Worm (Caenorhabditis elegans): Measurements from ENCODE around the gene M18.6.

DNA sequence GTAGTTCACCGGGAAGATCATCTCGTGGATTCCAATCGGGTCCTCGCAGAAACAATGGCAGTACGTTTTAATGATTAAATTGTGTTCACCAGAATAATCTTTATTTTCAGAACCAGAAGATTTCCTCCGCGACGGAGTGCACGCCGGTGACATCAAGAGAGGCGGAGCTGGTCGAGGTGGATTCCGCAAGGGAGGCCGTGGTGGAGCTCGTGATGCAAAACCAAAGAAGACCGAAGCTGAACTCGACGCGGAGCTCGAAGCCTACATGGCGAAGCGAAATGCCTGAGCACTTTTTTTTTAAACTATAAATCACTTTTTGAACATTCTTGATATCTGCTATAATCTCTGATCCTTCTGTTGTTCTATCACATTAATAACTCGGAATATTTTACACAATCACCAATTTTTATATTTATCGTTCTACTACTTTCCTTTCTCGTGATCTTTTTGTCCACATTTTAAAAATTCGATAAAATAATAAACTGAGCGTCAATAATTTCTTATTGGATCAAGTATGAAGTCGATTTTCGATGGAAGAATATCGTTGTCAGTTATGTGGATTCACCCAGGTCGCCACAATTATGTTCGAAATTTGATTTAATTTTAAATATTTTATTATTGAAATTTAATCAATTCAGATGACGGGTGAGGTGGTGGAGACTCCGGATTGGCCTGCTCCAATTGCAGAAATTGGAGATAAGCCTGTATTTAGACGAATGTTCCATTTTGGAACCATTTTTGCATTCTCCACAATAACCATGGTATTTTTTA, 3.4 kb downstream of the M18.6 start, which contains the start of gene dhhc-6:
- TF ChIP-seq cog-1 (tag; optimal IDR thresholded peaks at IDR 0.05) (no peak), ref-1 (GFP tag; conservative IDR thresholded peaks at IDR 0.05) (no peak), T22C8.4 (GFP tag; IDR thresholded peaks at IDR 0.05) (no peak), tab-1 (GFP tag; IDR thresholded peaks at IDR 0.05) (no peak), flt-1 (GFP tag; IDR thresholded peaks at IDR 0.05) (0 out of 2 replicates have a peak, but pooled peaks have one; percentile 11), med-1 (GFP tag; optimal IDR thresholded peaks at IDR 0.05; ENCODE audit: insufficient read depth) (no peak), ztf-23 (GFP tag; IDR thresholded peaks at IDR 0.05) (no peak)

All from whole organism, midembryonic.